Worm (Caenorhabditis elegans): ENCODE results near the gene C35D10.7.

The C35D10.7 gene

ce11 chrIII:4849739-4850138 lies 6.3 kb upstream of the C35D10.7 start, which contains the start of gene nonu-1:
TSS of gene nonu-1 (minus strand) at chrIII:4849907.
- TF ChIP-seq snpc-1.1 (tag; optimal IDR thresholded peaks at IDR 0.05; ENCODE audit: insufficient read depth) (no peak), hmg-1.2 (GFP tag; IDR thresholded peaks at IDR 0.05) (peak; percentile 32; the same call in 1 of the 2 replicates), attf-5 (GFP tag; optimal IDR thresholded peaks at IDR 0.05) (peak; percentile 37), Y95B8A.8 (GFP tag; IDR thresholded peaks at IDR 0.05) (no peak), sea-2 (GFP tag; IDR thresholded peaks at IDR 0.05) (no peak), let-607 (tag; optimal IDR thresholded peaks at IDR 0.05) (peak in 1 of 2 experiments; percentile 25)

DNA sequence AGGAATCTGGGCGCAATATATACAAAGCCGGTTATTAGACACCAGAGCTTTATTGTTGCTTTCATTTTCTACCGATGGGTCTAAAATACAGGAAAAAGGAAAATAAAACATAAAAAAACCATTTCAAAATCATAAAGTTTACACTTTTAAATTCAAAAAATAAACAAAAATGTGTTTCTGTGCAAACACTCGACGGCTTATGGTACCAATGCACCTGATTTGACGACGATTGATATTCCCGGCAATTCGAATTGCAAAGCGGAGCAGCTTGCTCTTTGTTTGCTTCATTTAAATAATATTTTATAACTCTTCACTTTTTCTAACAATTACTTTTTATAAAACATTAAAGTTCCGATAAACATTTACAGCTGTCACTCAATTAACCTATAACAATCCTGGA lies 5.9 kb upstream of the C35D10.7 start, which contains the start of gene F26A1.1:
F26A1.1 (plus strand) TSS at position 369 of the 400 bp plus-strand sequence.
- no peak for TF ChIP-seq lir-1 (GFP tag; conservative IDR thresholded peaks at IDR 0.05)
- TF ChIP-seq lin-40 (tag; optimal IDR thresholded peaks at IDR 0.05) = no peak
- peak; percentile 21 for TF ChIP-seq lin-54 (GFP tag; optimal IDR thresholded peaks at IDR 0.05)
- TF ChIP-seq lsl-1 (GFP tag; optimal IDR thresholded peaks at IDR 0.05) = peak; percentile 43
- no peak for TF ChIP-seq ceh-100 (GFP tag; IDR thresholded peaks at IDR 0.05)
- TF ChIP-seq tbx-9 (tag; optimal IDR thresholded peaks at IDR 0.05; ENCODE audit: borderline replicate concordance) = no peak
- no peak for TF ChIP-seq snpc-3.4 (tag; optimal IDR thresholded peaks at IDR 0.05)
- peak; percentile 14 for TF ChIP-seq dpl-1 (GFP tag; optimal IDR thresholded peaks at IDR 0.05)
- TF ChIP-seq cebp-2 (GFP tag; IDR thresholded peaks at IDR 0.05) = no peak
- TF ChIP-seq efl-1 (GFP tag; optimal IDR thresholded peaks at IDR 0.05) = peak; percentile 4
- no peak for TF ChIP-seq Y79H2A.3 (GFP tag; conservative IDR thresholded peaks at IDR 0.05)
- no peak for TF ChIP-seq atf-7 (tag; optimal IDR thresholded peaks at IDR 0.05)
- peak in 1 of 3 experiments; percentile 29 for TF ChIP-seq lin-35 (GFP tag; optimal IDR thresholded peaks at IDR 0.05)

- TF ChIP-seq bed-1 (GFP tag; IDR thresholded peaks at IDR 0.05) (no peak), lin-35 (GFP tag; optimal IDR thresholded peaks at IDR 0.05) (peak in 1 of 3 experiments; percentile 1), madf-3 (GFP tag; IDR thresholded peaks at IDR 0.05) (0 out of 2 replicates have a peak, but pooled peaks have one; percentile 32)
These were observed 4.0 kb upstream of the C35D10.7 start, which contains the start of gene ced-4 for ce11 chrIII:4852025-4852424. TSS of gene ced-4 (plus strand) at chrIII:4852325.

- TF ChIP-seq hmg-20 (GFP tag; IDR thresholded peaks at IDR 0.05) (no peak), ceh-100 (GFP tag; IDR thresholded peaks at IDR 0.05) (no peak), lsl-1 (GFP tag; optimal IDR thresholded peaks at IDR 0.05) (no peak), atf-7 (tag; optimal IDR thresholded peaks at IDR 0.05) (no peak), lin-26 (GFP tag; IDR thresholded peaks at IDR 0.05) (no peak), pbrm-1 (GFP tag; IDR thresholded peaks at IDR 0.05) (no peak), lin-54 (GFP tag; optimal IDR thresholded peaks at IDR 0.05) (no peak), repo-1 (tag; optimal IDR thresholded peaks at IDR 0.05) (no peak), bed-1 (GFP tag; IDR thresholded peaks at IDR 0.05) (no peak), pha-4 (tag; optimal IDR thresholded peaks at IDR 0.05) (no peak), ceh-27 (GFP tag; optimal IDR thresholded peaks at IDR 0.05) (no peak), snpc-1.1 (tag; optimal IDR thresholded peaks at IDR 0.05; ENCODE audit: insufficient read depth) (no peak), nfyb-1 (GFP tag; IDR thresholded peaks at IDR 0.05) (no peak), nhr-80 (tag; optimal IDR thresholded peaks at IDR 0.05) (no peak), gei-17 (GFP tag; optimal IDR thresholded peaks at IDR 0.05) (no peak), F23B12.7 (tag; optimal IDR thresholded peaks at IDR 0.05; ENCODE audit: insufficient read depth) (no peak), ztf-25 (GFP tag; IDR thresholded peaks at IDR 0.05) (no peak), fkh-3 (tag; optimal IDR thresholded peaks at IDR 0.05) (no peak)
These were observed 1.1 kb upstream of the C35D10.7 start, which contains the start of gene C35D10.8 for ce11 chrIII:4854918-4855317. TSS of gene C35D10.8 (plus strand) at chrIII:4855218.

All from whole organism, young adult.